Fruit fly (Drosophila melanogaster) whole organism, embryonic: ENCODE data around the gene CG12310.

Source experiments
- Antp ChIP-seq: fragments of 200-800 bp; sonication (Bioruptor generic); optimal IDR thresholded peaks from 3 replicates; lab custom pipeline; 2016; ENCODE audit warnings: missing biosample characterization, missing genetic modification characterization
- CG10147 ChIP-seq: fragments of 200-800 bp; sonication (Bioruptor generic); optimal IDR thresholded peaks from 2 replicates; lab custom pipeline; 2019; ENCODE audit warnings: missing biosample characterization, mild to moderate bottlenecking, missing genetic modification characterization, moderate library complexity
- CG10209 ChIP-seq: fragments of 200-800 bp; sonication (Bioruptor generic); optimal IDR thresholded peaks from 3 replicates; lab custom pipeline; 2017; ENCODE audit warnings: missing biosample characterization, mild to moderate bottlenecking, missing genetic modification characterization, missing genetic modification reagents
- CG11504 ChIP-seq: fragments of 200-800 bp; sonication (Bioruptor generic); optimal IDR thresholded peaks from 3 replicates; lab custom pipeline; 2019; ENCODE audit warnings: missing biosample characterization, mild to moderate bottlenecking, missing genetic modification characterization, moderate library complexity
- CG11723 ChIP-seq: fragments of 200-800 bp; sonication (Bioruptor generic); optimal IDR thresholded peaks from 2 replicates; lab custom pipeline; 2017; ENCODE audit warnings: missing biosample characterization, mild to moderate bottlenecking, missing genetic modification characterization
- CG12155 ChIP-seq: fragments of 200-800 bp; sonication (Bioruptor generic); optimal IDR thresholded peaks from 3 replicates; lab custom pipeline; 2016; ENCODE audit warnings: missing biosample characterization, missing genetic modification characterization
- CG13123 ChIP-seq: fragments of 200-800 bp; sonication (Bioruptor generic); optimal IDR thresholded peaks from 2 replicates; lab custom pipeline; 2016; ENCODE audit warnings: missing biosample characterization, missing genetic modification characterization
- CG15696 ChIP-seq: fragments of 200-800 bp; sonication (Bioruptor generic); optimal IDR thresholded peaks from 2 replicates; lab custom pipeline; 2019; ENCODE audit warnings: missing biosample characterization, mild to moderate bottlenecking, missing genetic modification characterization, moderate library complexity
- CG16813 ChIP-seq: fragments of 200-800 bp; sonication (Bioruptor generic); IDR thresholded peaks from 3 replicates; pipeline ENCODE4 v1.3.6; 2022; ENCODE audit warnings: missing biosample characterization, missing genetic modification characterization; ENCODE audit not compliant: partially characterized antibody
- CG17361 ChIP-seq: fragments of 200-800 bp; sonication (Bioruptor generic); IDR thresholded peaks from 3 replicates; pipeline ENCODE4 v1.3.6; 2022; ENCODE audit warnings: missing biosample characterization, missing genetic modification characterization
- CG18262 ChIP-seq: fragments of 200-800 bp; optimal IDR thresholded peaks from 3 replicates; lab custom pipeline; 2019; ENCODE audit warnings: missing biosample characterization, mild to moderate bottlenecking, missing genetic modification characterization, moderate library complexity
- CG2116 ChIP-seq: fragments of 200-800 bp; sonication (Bioruptor generic); optimal IDR thresholded peaks from 3 replicates; lab custom pipeline; 2018; ENCODE audit warnings: missing biosample characterization, mild to moderate bottlenecking, missing genetic modification characterization
- CG31365 ChIP-seq: fragments of 200-800 bp; sonication (Bioruptor generic); optimal IDR thresholded peaks from 2 replicates; lab custom pipeline; 2018; ENCODE audit warnings: missing biosample characterization, mild to moderate bottlenecking, missing genetic modification characterization
- CG4424 ChIP-seq: fragments of 200-800 bp; sonication (Bioruptor generic); optimal IDR thresholded peaks from 3 replicates; lab custom pipeline; 2016; ENCODE audit warnings: missing biosample characterization, missing genetic modification characterization
- CG5180 ChIP-seq: fragments of 200-800 bp; sonication (Bioruptor generic); optimal IDR thresholded peaks from 3 replicates; lab custom pipeline; 2017; ENCODE audit warnings: missing biosample characterization, missing genetic modification characterization, mild to moderate bottlenecking, moderate library complexity, missing genetic modification reagents
- CG6654 ChIP-seq: fragments of 200-800 bp; sonication (Bioruptor generic); optimal IDR thresholded peaks from 2 replicates; lab custom pipeline; 2017; ENCODE audit warnings: missing biosample characterization, mild to moderate bottlenecking, missing genetic modification characterization
- CG6765 ChIP-seq: fragments of 200-800 bp; sonication (Bioruptor generic); optimal IDR thresholded peaks from 3 replicates; lab custom pipeline; 2017; ENCODE audit warnings: missing biosample characterization, mild to moderate bottlenecking, missing genetic modification characterization
- CG6854 ChIP-seq: fragments of 200-800 bp; sonication (Bioruptor generic); optimal IDR thresholded peaks from 3 replicates; lab custom pipeline; 2017; ENCODE audit warnings: missing biosample characterization, mild to moderate bottlenecking, missing genetic modification characterization
- CG7271 ChIP-seq: fragments of 200-800 bp; sonication (Bioruptor generic); optimal IDR thresholded peaks from 2 replicates; lab custom pipeline; 2018; ENCODE audit warnings: missing biosample characterization, mild to moderate bottlenecking, missing genetic modification characterization, moderate library complexity
- CG7839 ChIP-seq: fragments of 200-800 bp; sonication (Bioruptor generic); optimal IDR thresholded peaks from 3 replicates; lab custom pipeline; 2018; ENCODE audit warnings: missing biosample characterization, mild to moderate bottlenecking, missing genetic modification characterization, moderate library complexity
- CG8388 ChIP-seq: fragments of 200-800 bp; sonication (Bioruptor generic); optimal IDR thresholded peaks from 2 replicates; lab custom pipeline; 2019; ENCODE audit warnings: missing biosample characterization, mild to moderate bottlenecking, missing genetic modification characterization, moderate library complexity
- CG8924 ChIP-seq: fragments of 200-800 bp; optimal IDR thresholded peaks from 3 replicates; lab custom pipeline; 2019; ENCODE audit warnings: missing biosample characterization, mild to moderate bottlenecking, missing genetic modification characterization, moderate library complexity
- D ChIP-seq, 2 experiments: fragments of 200-800 bp in 1 of 2; fragments of >200 bp in 1 of 2; sonication (Bioruptor generic) in 1 of 2; optimal IDR thresholded peaks; 2 replicates in 1 of 2; 3 replicates in 1 of 2; lab custom pipeline; 2017; ENCODE audit warnings: mild to moderate bottlenecking in 1 of 2, missing biosample characterization in 1 of 2, missing genetic modification characterization in 1 of 2, missing genetic modification reagents in 1 of 2
- D19B ChIP-seq: fragments of 200-800 bp; sonication (Bioruptor generic); optimal IDR thresholded peaks from 2 replicates; lab custom pipeline; 2017; ENCODE audit warnings: missing biosample characterization, mild to moderate bottlenecking, missing genetic modification characterization
- Deaf1 ChIP-seq: fragments of 200-800 bp; optimal IDR thresholded peaks from 3 replicates; lab custom pipeline; 2019; ENCODE audit warnings: missing biosample characterization, mild to moderate bottlenecking, missing genetic modification characterization, moderate library complexity
- Fer1 ChIP-seq: fragments of 200-800 bp; sonication (Bioruptor generic); optimal IDR thresholded peaks from 2 replicates; lab custom pipeline; 2017; ENCODE audit warnings: missing biosample characterization, mild to moderate bottlenecking, missing genetic modification characterization
- Hand ChIP-seq: fragments of 200-800 bp; sonication (Bioruptor generic); optimal IDR thresholded peaks from 2 replicates; lab custom pipeline; 2017; ENCODE audit warnings: mild to moderate bottlenecking, missing biosample characterization, missing genetic modification reagents, missing genetic modification characterization
- Hr39 ChIP-seq: fragments of >200 bp; optimal IDR thresholded peaks from 2 replicates; lab custom pipeline; 2017
- Hr51 ChIP-seq, 2 experiments: fragments of 200-800 bp; sonication (Bioruptor generic); optimal IDR thresholded peaks; 2 replicates in 1 of 2; 3 replicates in 1 of 2; lab custom pipeline; 2016 to 2018; ENCODE audit warnings: missing biosample characterization in 2 of 2, missing genetic modification characterization in 2 of 2, mild to moderate bottlenecking in 1 of 2, moderate library complexity in 1 of 2
- Kr ChIP-seq: fragments of 200-800 bp; sonication (Bioruptor generic); optimal IDR thresholded peaks from 2 replicates; lab custom pipeline; 2017; ENCODE audit warnings: missing biosample characterization, mild to moderate bottlenecking, missing genetic modification characterization
- MESR4 ChIP-seq: fragments of 200-800 bp; sonication (Bioruptor generic); optimal IDR thresholded peaks from 2 replicates; lab custom pipeline; 2018; ENCODE audit warnings: missing biosample characterization, mild to moderate bottlenecking, missing genetic modification characterization, moderate library complexity
- Meics ChIP-seq: fragments of 200-800 bp; sonication (Bioruptor generic); optimal IDR thresholded peaks from 2 replicates; lab custom pipeline; 2017; ENCODE audit warnings: missing biosample characterization, mild to moderate bottlenecking, missing genetic modification characterization
- dpn ChIP-seq, 2 experiments: fragments of 200-800 bp; sonication (Bioruptor generic); optimal IDR thresholded peaks; 3 replicates each; lab custom pipeline; 2016; ENCODE audit warnings: missing biosample characterization in 2 of 2, missing genetic modification characterization in 2 of 2
- en ChIP-seq: fragments of 200-800 bp; sonication (Bioruptor generic); optimal IDR thresholded peaks from 2 replicates; lab custom pipeline; 2016; ENCODE audit warnings: missing biosample characterization, missing genetic modification characterization
- eve ChIP-seq, 2 experiments: fragments of >200 bp; optimal IDR thresholded peaks; 2 replicates each; lab custom pipeline; 2017; ENCODE audit warnings: missing biosample characterization in 2 of 2, missing genetic modification characterization in 2 of 2
- fd64A ChIP-seq: fragments of 200-800 bp; sonication (Bioruptor generic); optimal IDR thresholded peaks from 3 replicates; lab custom pipeline; 2018; ENCODE audit warnings: missing biosample characterization, mild to moderate bottlenecking, missing genetic modification characterization
- gcm ChIP-seq: fragments of 200-800 bp; sonication (Bioruptor generic); optimal IDR thresholded peaks from 2 replicates; lab custom pipeline; 2019; ENCODE audit warnings: missing biosample characterization, mild to moderate bottlenecking, missing genetic modification characterization, moderate library complexity
- gem ChIP-seq: fragments of 200-800 bp; sonication (Bioruptor generic); optimal IDR thresholded peaks from 2 replicates; lab custom pipeline; 2019; ENCODE audit warnings: missing biosample characterization, mild to moderate bottlenecking, missing genetic modification characterization, moderate library complexity
- grau ChIP-seq: fragments of 200-800 bp; optimal IDR thresholded peaks from 3 replicates; lab custom pipeline; 2019; ENCODE audit warnings: missing biosample characterization, mild to moderate bottlenecking, missing genetic modification characterization, moderate library complexity
- hkb ChIP-seq, 2 experiments: fragments of 200-800 bp in 1 of 2; fragments of >200 bp in 1 of 2; sonication (Bioruptor generic) in 1 of 2; IDR thresholded peaks in 1 of 2; optimal IDR thresholded peaks in 1 of 2; 2 replicates each; pipeline versions ENCODE4 v1.3.6 to Lab custom; 2017 to 2022; ENCODE audit warnings: missing biosample characterization in 1 of 2, missing genetic modification characterization in 1 of 2
- hth ChIP-seq: fragments of >200 bp; optimal IDR thresholded peaks from 2 replicates; lab custom pipeline; 2017; ENCODE audit warnings: inconsistent platforms
- kni ChIP-seq: fragments of 200-800 bp; sonication (Bioruptor generic); optimal IDR thresholded peaks from 3 replicates; lab custom pipeline; 2017; ENCODE audit warnings: mild to moderate bottlenecking, missing biosample characterization, missing genetic modification reagents, missing genetic modification characterization
- mirr ChIP-seq: fragments of 200-800 bp; sonication (Bioruptor generic); optimal IDR thresholded peaks from 3 replicates; lab custom pipeline; 2018; ENCODE audit warnings: missing biosample characterization, mild to moderate bottlenecking, missing genetic modification characterization
- pb ChIP-seq: fragments of 200-800 bp; sonication (Bioruptor generic); optimal IDR thresholded peaks from 3 replicates; lab custom pipeline; 2016; ENCODE audit warnings: missing biosample characterization, missing genetic modification characterization
- stwl ChIP-seq: fragments of 200-800 bp; sonication (Bioruptor generic); optimal IDR thresholded peaks from 3 replicates; lab custom pipeline; 2018; ENCODE audit warnings: missing biosample characterization, mild to moderate bottlenecking, missing genetic modification characterization, moderate library complexity
- tap ChIP-seq: fragments of 200-800 bp; optimal IDR thresholded peaks from 3 replicates; lab custom pipeline; 2019; ENCODE audit warnings: missing biosample characterization, mild to moderate bottlenecking, missing genetic modification characterization, moderate library complexity
- zf30C ChIP-seq: fragments of 200-800 bp; sonication (Bioruptor generic); optimal IDR thresholded peaks from 3 replicates; lab custom pipeline; 2018; ENCODE audit warnings: missing biosample characterization, mild to moderate bottlenecking, missing genetic modification characterization
- zfh1 ChIP-seq: fragments of 200-800 bp; sonication (Bioruptor generic); IDR thresholded peaks from 3 replicates; pipeline ENCODE4 v1.3.6; 2022; ENCODE audit warnings: missing biosample characterization, missing genetic modification characterization

CG12310 gene

DNA sequence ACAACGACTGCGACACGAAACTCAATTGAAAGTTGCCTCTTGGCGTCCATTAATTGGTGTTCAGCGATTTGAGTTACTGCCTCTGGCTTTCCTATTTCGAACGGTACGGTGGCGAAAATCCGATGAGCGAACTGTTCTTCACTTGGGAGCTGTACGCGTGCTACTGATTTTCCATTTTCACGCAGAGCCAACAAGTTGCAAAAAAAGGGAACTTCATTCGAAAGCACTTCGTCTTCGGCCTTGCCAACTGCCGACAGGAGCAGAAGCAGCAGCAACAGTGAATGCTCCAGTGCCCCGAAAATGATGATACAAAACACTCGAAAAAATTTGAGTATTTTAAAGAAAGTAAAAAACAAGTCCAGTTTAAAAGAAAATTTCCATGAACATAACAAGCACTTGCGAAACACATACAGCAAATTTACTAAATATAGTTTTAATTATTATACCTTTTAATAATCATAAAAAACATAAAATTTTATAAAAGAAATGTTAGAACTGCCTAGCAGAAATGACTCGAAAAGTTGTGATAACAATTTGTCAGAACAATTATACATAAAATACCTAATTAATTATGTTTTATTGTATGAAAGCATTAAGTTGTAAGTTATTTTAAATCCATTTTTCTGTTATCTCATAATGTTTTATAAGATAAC is 16.4 kb downstream of the CG12310 start (continued):
- no peak for TF ChIP-seq eve (GFP tag; optimal IDR thresholded peaks at IDR 0.05; lab: Kevin White, UChicago)
- peak; percentile 55 for TF ChIP-seq CG18262 (tag; lab: Kevin White, UChicago)
- TF ChIP-seq CG6765: peak; percentile 53
- peak; percentile 64 for TF ChIP-seq CG7839 (tag; lab: Kevin White, UChicago)
- peak; percentile 59 for TF ChIP-seq CG10147
- no peak for TF ChIP-seq CG13123 (GFP tag; lab: Kevin White, UChicago)
- peak; percentile 68 for TF ChIP-seq gem
- TF ChIP-seq CG10209: peak; percentile 45
- TF ChIP-seq Hr39: no peak
- TF ChIP-seq Hr51 (GFP tag; optimal IDR thresholded peaks at IDR 0.05; lab: Kevin White, UChicago): peak in 1 of 2 experiments; percentile 58
- TF ChIP-seq D (optimal IDR thresholded peaks at IDR 0.05; lab: Kevin White, UChicago): no peak
- peak; percentile 30 for TF ChIP-seq D (GFP tag; optimal IDR thresholded peaks at IDR 0.05; lab: Kevin White, UChicago)
- no peak for TF ChIP-seq kni (GFP tag; lab: Kevin White, UChicago)
- peak; percentile 13 for TF ChIP-seq CG4424
- TF ChIP-seq Antp (GFP tag; lab: Kevin White, UChicago): no peak
- no peak for TF ChIP-seq fd64A
- no peak for TF ChIP-seq pb
- TF ChIP-seq grau (tag; lab: Kevin White, UChicago): peak; percentile 69
- TF ChIP-seq Deaf1: peak; percentile 64
- TF ChIP-seq tap: peak; percentile 12
- no peak for TF ChIP-seq CG6654 (GFP tag; lab: Kevin White, UChicago)
- TF ChIP-seq mirr (GFP tag; lab: Kevin White, UChicago): no peak
- peak; percentile 46 for TF ChIP-seq zf30C (GFP tag; lab: Kevin White, UChicago)
- no peak for TF ChIP-seq en (GFP tag; lab: Kevin White, UChicago)
- TF ChIP-seq zfh1 (GFP tag; lab: Robert Waterston, UW): no peak
- peak; percentile 78 for TF ChIP-seq Meics (GFP tag; lab: Kevin White, UChicago)
- peak; percentile 57 for TF ChIP-seq CG8924 (tag; lab: Kevin White, UChicago)
- peak; percentile 6 for TF ChIP-seq CG11723
- TF ChIP-seq gcm (GFP tag; lab: Kevin White, UChicago): peak; percentile 3
- TF ChIP-seq CG15696 (tag; lab: Kevin White, UChicago): no peak
- peak; percentile 65; the same call in 2 of the 3 replicates for TF ChIP-seq CG17361 (GFP tag; lab: Robert Waterston, UW)
- TF ChIP-seq hth (lab: Kevin White, UChicago): no peak
- TF ChIP-seq CG16813: no peak
- TF ChIP-seq Kr (GFP tag; lab: Kevin White, UChicago): no peak
- peak; percentile 23 for TF ChIP-seq D19B (GFP tag; lab: Kevin White, UChicago)
- no peak for TF ChIP-seq hkb (optimal IDR thresholded peaks at IDR 0.05; lab: Kevin White, UChicago)
- 0 out of 2 replicates have a peak, but pooled peaks have one; percentile 17 for TF ChIP-seq hkb (GFP tag; IDR thresholded peaks at IDR 0.05; lab: Robert Waterston, UW)
- peak; percentile 73 for TF ChIP-seq Hand
- peak; percentile 45 for TF ChIP-seq CG6854 (GFP tag; lab: Kevin White, UChicago)
- TF ChIP-seq CG11504: peak; percentile 72
- TF ChIP-seq CG5180 (GFP tag; lab: Kevin White, UChicago): peak; percentile 6
- peak; percentile 67 for TF ChIP-seq Fer1 (GFP tag; lab: Kevin White, UChicago)
- TF ChIP-seq dpn (GFP tag; optimal IDR thresholded peaks at IDR 0.05; lab: Kevin White, UChicago): no peak
- TF ChIP-seq CG12155: no peak
- TF ChIP-seq CG2116 (GFP tag; lab: Kevin White, UChicago): no peak
- no peak for TF ChIP-seq CG31365 (tag; lab: Kevin White, UChicago)
- no peak for TF ChIP-seq CG7271 (tag; lab: Kevin White, UChicago)
- TF ChIP-seq CG8388: peak; percentile 10
- no peak for TF ChIP-seq stwl (tag; lab: Kevin White, UChicago)
- TF ChIP-seq MESR4 (GFP tag; lab: Kevin White, UChicago): no peak
